Fruit fly (Drosophila melanogaster): ENCODE results near the gene kra.

The kra gene

DNA sequence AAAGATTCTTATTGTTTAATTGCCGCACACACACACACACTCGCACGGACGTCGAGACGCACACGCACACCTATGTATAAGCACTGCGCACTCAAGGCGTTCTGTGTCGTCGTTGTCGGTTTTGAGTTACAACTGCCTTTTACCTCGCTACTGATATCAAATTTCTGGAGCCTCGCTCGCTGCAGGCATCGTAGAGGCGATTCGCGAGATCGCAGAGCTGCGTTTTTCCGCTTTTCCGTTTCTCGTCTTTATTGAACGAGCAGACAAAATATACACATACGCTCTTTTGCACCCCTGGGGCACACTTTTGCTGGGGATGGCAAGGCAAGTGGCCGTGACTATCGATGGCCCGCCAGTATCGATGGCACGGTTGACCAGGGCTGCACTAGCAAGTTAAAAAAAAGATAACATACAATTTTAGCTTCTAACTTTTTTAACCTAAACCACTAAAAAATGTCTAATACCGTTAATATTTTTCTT, 53.4 kb downstream of the kra start, which contains the start of gene CG2519 (continued):
- no peak for TF ChIP-seq Eip75B (GFP tag; optimal IDR thresholded peaks at IDR 0.05)
- TF ChIP-seq CG3919 (GFP tag; optimal IDR thresholded peaks at IDR 0.05): no peak
- peak; percentile 58 for TF ChIP-seq cyc (GFP tag; optimal IDR thresholded peaks at IDR 0.05)
- TF ChIP-seq fd59A (GFP tag; optimal IDR thresholded peaks at IDR 0.05): no peak
- no peak; the same call in 2 of the 3 replicates for TF ChIP-seq eg (GFP tag; IDR thresholded peaks at IDR 0.05)
- TF ChIP-seq Hr39 (GFP tag; optimal IDR thresholded peaks at IDR 0.05): no peak
- TF ChIP-seq CG9139 (GFP tag; optimal IDR thresholded peaks at IDR 0.05): no peak
- TF ChIP-seq CG11762 (GFP tag; optimal IDR thresholded peaks at IDR 0.05; ENCODE audit: insufficient read depth): no peak
- TF ChIP-seq CG31627 (GFP tag; optimal IDR thresholded peaks at IDR 0.05): peak; percentile 43
- TF ChIP-seq CG10669 (GFP tag; optimal IDR thresholded peaks at IDR 0.05): no peak
- no peak for TF ChIP-seq salr (GFP tag; optimal IDR thresholded peaks at IDR 0.05)
- TF ChIP-seq svp (GFP tag): no peak
- no peak for TF ChIP-seq CG32006 (GFP tag; optimal IDR thresholded peaks at IDR 0.05)
- TF ChIP-seq esn (GFP tag; optimal IDR thresholded peaks at IDR 0.05): peak; percentile 54
- TF ChIP-seq CG6276 (GFP tag; optimal IDR thresholded peaks at IDR 0.05): no peak
- no peak for TF ChIP-seq achi (GFP tag; optimal IDR thresholded peaks at IDR 0.05)
- TF ChIP-seq CG8632 (GFP tag; optimal IDR thresholded peaks at IDR 0.05): no peak
- no peak for TF ChIP-seq CG8119 (GFP tag; IDR thresholded peaks at IDR 0.05)
- TF ChIP-seq dsx (GFP tag; optimal IDR thresholded peaks at IDR 0.05; ENCODE audit: poor library complexity, severe bottlenecking): no peak
- TF ChIP-seq ss (GFP tag; optimal IDR thresholded peaks at IDR 0.05): no peak
- no peak for TF ChIP-seq Sox102F (GFP tag; optimal IDR thresholded peaks at IDR 0.05)

Data from whole organism, prepupa.